Worm (Caenorhabditis elegans) whole organism, L2 larva: Measurements from ENCODE around the gene rfc-3.
A peak's percentile ranks its signal among the peaks of the same experiment; 100 is the strongest.

Source experiments
- aly-2 ChIP-seq: fragments of 150-350 bp; optimal IDR thresholded peaks from 2 replicates; lab custom pipeline; 2014; ENCODE audit warnings: missing biosample characterization, missing genetic modification characterization
- ama-1 ChIP-seq: fragments of 150-350 bp; optimal IDR thresholded peaks from 2 replicates; lab custom pipeline; 2018; ENCODE audit warnings: inconsistent platforms
- blmp-1 ChIP-seq: sonication (generic microtip); optimal IDR thresholded peaks from 2 replicates; lab custom pipeline; 2017; ENCODE audit warnings: missing genetic modification characterization, mild to moderate bottlenecking, missing compliant biosample characterization, antibody characterized with exemption, moderate library complexity; ENCODE audit not compliant: insufficient read depth
- ceh-82 ChIP-seq: fragments of 150-350 bp; optimal IDR thresholded peaks from 2 replicates; lab custom pipeline; 2014; ENCODE audit warnings: missing biosample characterization, missing genetic modification characterization
- dmd-4 ChIP-seq: sonication (generic microtip); optimal IDR thresholded peaks from 2 replicates; lab custom pipeline; 2017; ENCODE audit warnings: missing biosample characterization, missing genetic modification characterization
- lin-13 ChIP-seq: fragments of 150-350 bp; optimal IDR thresholded peaks from 2 replicates; lab custom pipeline; 2014; ENCODE audit warnings: missing biosample characterization, missing genetic modification reagents, missing genetic modification characterization
- mbf-1 ChIP-seq: sonication (generic microtip); optimal IDR thresholded peaks from 2 replicates; lab custom pipeline; 2017; ENCODE audit warnings: missing biosample characterization, missing genetic modification characterization
- nhr-25 ChIP-seq: fragments of 150-350 bp; sonication (generic microtip); optimal IDR thresholded peaks from 3 replicates; lab custom pipeline; 2014; ENCODE audit warnings: missing biosample characterization, missing genetic modification characterization
- nhr-77 ChIP-seq: fragments of 150-350 bp; optimal IDR thresholded peaks from 2 replicates; lab custom pipeline; 2014; ENCODE audit warnings: missing biosample characterization, missing genetic modification characterization
- unc-55 ChIP-seq: fragments of 150-350 bp; sonication (generic microtip); optimal IDR thresholded peaks from 3 replicates; lab custom pipeline; 2014; ENCODE audit warnings: missing biosample characterization, missing genetic modification reagents, missing genetic modification characterization
- zag-1 ChIP-seq: fragments of 150-350 bp; optimal IDR thresholded peaks from 2 replicates; lab custom pipeline; 2014; ENCODE audit warnings: missing biosample characterization, missing genetic modification characterization

- TF ChIP-seq blmp-1 (tag; lab: Kevin White, UChicago): peak; percentile 72
- no peak for TF ChIP-seq zag-1 (tag; lab: Kevin White, UChicago)
- peak; percentile 76 for TF ChIP-seq nhr-25 (tag; lab: Kevin White, UChicago)
- no peak for TF ChIP-seq unc-55 (GFP tag; lab: Kevin White, UChicago)
- no peak for TF ChIP-seq mbf-1 (tag; lab: Kevin White, UChicago)
- no peak for TF ChIP-seq ceh-82
- TF ChIP-seq ama-1 (lab: Kevin White, UChicago): no peak
- no peak for TF ChIP-seq nhr-77
- TF ChIP-seq dmd-4: no peak
- TF ChIP-seq aly-2 (tag; lab: Kevin White, UChicago): no peak
- TF ChIP-seq lin-13: no peak
These were observed 17.9 kb upstream of the rfc-3 start for ce11 chrIV:13077694-13078093.
